Fruit fly (Drosophila melanogaster): ENCODE measurements around the gene mtSSB.

Gene mtSSB

DNA sequence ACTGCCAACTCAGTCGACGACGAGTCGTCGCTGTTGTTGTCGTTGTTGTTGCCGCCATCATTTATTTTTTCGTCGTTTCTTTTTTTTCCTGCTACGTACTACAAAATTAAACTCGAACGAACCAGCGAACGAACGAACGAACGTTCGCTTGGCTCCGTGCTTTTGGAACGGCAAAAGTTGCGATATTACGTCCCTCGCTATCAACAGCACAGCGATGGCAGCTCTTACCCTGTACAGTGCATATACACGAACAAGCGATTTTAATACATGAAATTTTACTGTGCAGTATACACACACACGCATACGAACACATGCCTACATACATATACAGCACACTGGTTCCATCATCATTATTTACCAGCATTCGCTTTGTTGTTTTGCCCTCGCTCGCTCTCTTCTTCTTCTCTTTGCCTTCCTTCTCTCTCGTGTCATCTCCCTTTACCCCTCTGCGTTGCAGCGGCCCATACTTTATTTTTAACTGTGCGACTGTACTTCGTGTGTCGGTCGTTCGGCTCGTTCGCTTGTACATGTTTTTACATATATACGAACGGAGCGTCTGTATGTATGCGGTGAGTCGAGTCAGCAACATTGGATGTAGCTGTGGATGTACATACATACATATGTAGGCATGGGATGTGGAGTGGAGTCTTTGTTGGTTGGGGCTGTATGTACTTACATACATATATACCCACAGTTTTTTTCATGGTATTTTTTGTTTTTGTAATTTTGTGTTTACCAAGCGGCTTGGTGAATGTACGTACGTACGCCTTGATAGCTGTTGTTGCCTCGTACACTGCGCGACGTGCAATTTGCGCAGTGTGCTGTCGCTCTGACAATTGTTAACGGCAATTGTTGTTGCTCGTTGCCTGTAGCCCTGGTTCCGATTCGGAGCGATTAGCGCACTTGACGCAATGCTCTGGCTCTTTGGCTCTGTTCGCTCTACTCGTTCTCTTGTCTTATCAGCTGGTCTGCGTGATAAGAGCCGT is 45.1 kb upstream of the mtSSB start (continued):
- TF ChIP-seq CG12769 (tag; optimal IDR thresholded peaks at IDR 0.05) (peak; percentile 87), unpg (GFP tag; optimal IDR thresholded peaks at IDR 0.05) (no peak), B-H1 (GFP tag; IDR thresholded peaks at IDR 0.05) (no peak), CG14860 (GFP tag; IDR thresholded peaks at IDR 0.05; ENCODE audit: partially characterized antibody) (no peak), CG4707 (GFP tag; optimal IDR thresholded peaks at IDR 0.05) (no peak), kah (GFP tag; optimal IDR thresholded peaks at IDR 0.05) (no peak), CG12155 (GFP tag; optimal IDR thresholded peaks at IDR 0.05) (peak; percentile 80), tgo (GFP tag; IDR thresholded peaks at IDR 0.05) (no peak), CG2129 (GFP tag; IDR thresholded peaks at IDR 0.05; ENCODE audit: partially characterized antibody) (no peak), Dref (GFP tag; IDR thresholded peaks at IDR 0.05) (no peak), Atf6 (GFP tag; IDR thresholded peaks at IDR 0.05) (no peak), CG10543 (GFP tag; optimal IDR thresholded peaks at IDR 0.05) (peak; percentile 99), cg (GFP tag; optimal IDR thresholded peaks at IDR 0.05) (peak; percentile 98), Scr (GFP tag; IDR thresholded peaks at IDR 0.05; ENCODE audit: partially characterized antibody) (no peak), mld (GFP tag; IDR thresholded peaks at IDR 0.05; ENCODE audit: partially characterized antibody) (no peak), CG11456 (GFP tag; IDR thresholded peaks at IDR 0.05) (no peak), Med (GFP tag) (peak; percentile 94), CoRest (tag; optimal IDR thresholded peaks at IDR 0.05) (no peak), CG6175 (GFP tag; IDR thresholded peaks at IDR 0.05) (no peak), CG14014 (GFP tag; IDR thresholded peaks at IDR 0.05) (no peak), CG7271 (tag; optimal IDR thresholded peaks at IDR 0.05) (no peak), CG6813 (GFP tag; optimal IDR thresholded peaks at IDR 0.05) (peak; percentile 54), CG1647 (GFP tag; optimal IDR thresholded peaks at IDR 0.05) (peak; percentile 12), CG32767 (GFP tag; IDR thresholded peaks at IDR 0.05) (no peak), CG9609 (GFP tag; optimal IDR thresholded peaks at IDR 0.05) (peak; percentile 38), Elba2 (GFP tag; optimal IDR thresholded peaks at IDR 0.05) (no peak), Sry-δ (GFP tag; optimal IDR thresholded peaks at IDR 0.05) (peak; percentile 79), so (GFP tag; IDR thresholded peaks at IDR 0.05) (no peak), Blimp-1 (GFP tag; optimal IDR thresholded peaks at IDR 0.05) (no peak), CTCF (GFP tag; optimal IDR thresholded peaks at IDR 0.05) (no peak), z (GFP tag; IDR thresholded peaks at IDR 0.05) (no peak), CG16813 (GFP tag; IDR thresholded peaks at IDR 0.05; ENCODE audit: partially characterized antibody) (no peak), CG31365 (tag; optimal IDR thresholded peaks at IDR 0.05) (peak; percentile 6), Nf-YC (tag; optimal IDR thresholded peaks at IDR 0.05) (peak; percentile 67), CG8359 (GFP tag; optimal IDR thresholded peaks at IDR 0.05; ENCODE audit: borderline replicate concordance) (no peak), pros (GFP tag; optimal IDR thresholded peaks at IDR 0.05) (peak; percentile 95), Eip74EF (GFP tag; optimal IDR thresholded peaks at IDR 0.05) (peak in 1 of 2 experiments; percentile 5), dati (GFP tag; IDR thresholded peaks at IDR 0.05) (no peak), tx (GFP tag; optimal IDR thresholded peaks at IDR 0.05) (peak; percentile 9), CrebB (tag; optimal IDR thresholded peaks at IDR 0.05) (no peak), chinmo (GFP tag; IDR thresholded peaks at IDR 0.05; ENCODE audit: partially characterized antibody) (no peak), abd-A (tag; optimal IDR thresholded peaks at IDR 0.05) (peak; percentile 99), CG3995 (GFP tag; optimal IDR thresholded peaks at IDR 0.05) (peak; percentile 75), Ssrp (tag; optimal IDR thresholded peaks at IDR 0.05) (no peak), Dip2 (GFP tag; IDR thresholded peaks at IDR 0.05) (no peak), caup (GFP tag; optimal IDR thresholded peaks at IDR 0.05; ENCODE audit: severe bottlenecking) (peak; percentile 50), Mes4 (GFP tag; optimal IDR thresholded peaks at IDR 0.05) (peak; percentile 28), zfh2 (GFP tag; optimal IDR thresholded peaks at IDR 0.05) (peak; percentile 33)

Measured in whole organism, embryonic.